Worm (Caenorhabditis elegans): ENCODE measurements around the gene R05F9.9.

- TF ChIP-seq irx-1 (tag; optimal IDR thresholded peaks at IDR 0.05) (no peak), sptf-1 (tag; optimal IDR thresholded peaks at IDR 0.05) (no peak), nhr-12 (tag; optimal IDR thresholded peaks at IDR 0.05) (no peak), tbx-2 (tag; optimal IDR thresholded peaks at IDR 0.05) (no peak), mdl-1 (tag; optimal IDR thresholded peaks at IDR 0.05) (no peak), alr-1 (tag; optimal IDR thresholded peaks at IDR 0.05; ENCODE audit: borderline replicate concordance) (no peak), blmp-1 (tag; optimal IDR thresholded peaks at IDR 0.05) (peak; percentile 0), elt-2 (tag; optimal IDR thresholded peaks at IDR 0.05) (no peak), aly-2 (tag; optimal IDR thresholded peaks at IDR 0.05) (no peak), nhr-19 (GFP tag; conservative IDR thresholded peaks at IDR 0.05) (no peak), mep-1 (tag; optimal IDR thresholded peaks at IDR 0.05) (no peak), unc-62 (GFP tag; optimal IDR thresholded peaks at IDR 0.05) (no peak), nhr-47 (tag; optimal IDR thresholded peaks at IDR 0.05) (no peak), ztf-11 (tag; optimal IDR thresholded peaks at IDR 0.05) (no peak)
These were observed 42.9 kb downstream of the R05F9.9 start for ce11 chrII:4858906-4859411.

Data from whole organism, L1 larva.